Worm (Caenorhabditis elegans): ENCODE data around the gene C29F9.5.
A peak's percentile ranks its signal among the peaks of the same experiment; 100 is the strongest.

The C29F9.5 gene

ce11 chrIII:87183-87582 lies 30.1 kb upstream of the C29F9.5 start, which contains the start of the genes F54C4.4 and mrpl-40 (continued):
- TF ChIP-seq akir-1 (GFP tag; optimal IDR thresholded peaks at IDR 0.05) (no peak), madf-6 (GFP tag; IDR thresholded peaks at IDR 0.05) (peak; percentile 5; the same call in 1 of the 2 replicates), aptf-2 (GFP tag; conservative IDR thresholded peaks at IDR 0.05) (no peak), nhr-120 (GFP tag; IDR thresholded peaks at IDR 0.05) (no peak), madf-8 (GFP tag; conservative IDR thresholded peaks at IDR 0.05) (no peak), mel-28 (tag; optimal IDR thresholded peaks at IDR 0.05; ENCODE audit: borderline replicate concordance) (no peak), snpc-1.1 (tag; optimal IDR thresholded peaks at IDR 0.05; ENCODE audit: insufficient read depth) (no peak), F23B12.7 (tag; optimal IDR thresholded peaks at IDR 0.05; ENCODE audit: insufficient read depth) (no peak), zim-3 (tag; optimal IDR thresholded peaks at IDR 0.05) (no peak), lsl-1 (GFP tag; optimal IDR thresholded peaks at IDR 0.05) (peak; percentile 11), ccch-3 (GFP tag; optimal IDR thresholded peaks at IDR 0.05) (no peak), fkh-3 (tag; optimal IDR thresholded peaks at IDR 0.05) (no peak), pbrm-1 (GFP tag; IDR thresholded peaks at IDR 0.05) (0 out of 2 replicates have a peak, but pooled peaks have one; percentile 45), cebp-1 (GFP tag; IDR thresholded peaks at IDR 0.05) (no peak), cebp-1 (tag; optimal IDR thresholded peaks at IDR 0.05) (peak; percentile 30), D2030.7 (GFP tag; IDR thresholded peaks at IDR 0.05) (0 out of 2 replicates have a peak, but pooled peaks have one; percentile 23), mcd-1 (GFP tag; IDR thresholded peaks at IDR 0.05) (peak; percentile 47), tbp1 (GFP tag; optimal IDR thresholded peaks at IDR 0.05) (peak; percentile 35), attf-5 (GFP tag; optimal IDR thresholded peaks at IDR 0.05) (peak; percentile 13), nhr-27 (tag; optimal IDR thresholded peaks at IDR 0.05) (no peak), ztf-26 (tag; optimal IDR thresholded peaks at IDR 0.05) (no peak), rcor-1 (GFP tag; IDR thresholded peaks at IDR 0.05) (no peak; the same call in 1 of the 2 replicates)

ce11 chrIII:89155-89554 lies 28.2 kb upstream of the C29F9.5 start:
- TF ChIP-seq fkh-3 (tag; optimal IDR thresholded peaks at IDR 0.05) (no peak), madf-10 (tag; optimal IDR thresholded peaks at IDR 0.05) (peak; percentile 62), B0035.1 (tag; optimal IDR thresholded peaks at IDR 0.05) (peak; percentile 73), zfh-2 (GFP tag; conservative IDR thresholded peaks at IDR 0.05) (no peak), attf-6 (GFP tag; IDR thresholded peaks at IDR 0.05) (0 out of 2 replicates have a peak, but pooled peaks have one; percentile 55), Y67H2A.10 (GFP tag; conservative IDR thresholded peaks at IDR 0.05) (no peak), lsl-1 (GFP tag; optimal IDR thresholded peaks at IDR 0.05) (peak; percentile 51), somi-1 (GFP tag; optimal IDR thresholded peaks at IDR 0.05) (no peak), hmg-20 (GFP tag; IDR thresholded peaks at IDR 0.05) (0 out of 2 replicates have a peak, but pooled peaks have one; percentile 61), ceh-100 (GFP tag; IDR thresholded peaks at IDR 0.05) (peak; percentile 62), pbrm-1 (GFP tag; IDR thresholded peaks at IDR 0.05) (peak; percentile 79; the same call in 1 of the 2 replicates), K12H6.12 (tag; optimal IDR thresholded peaks at IDR 0.05) (no peak), F49E8.2 (tag; optimal IDR thresholded peaks at IDR 0.05; ENCODE audit: insufficient read depth) (peak; percentile 64), atf-7 (tag; optimal IDR thresholded peaks at IDR 0.05) (peak; percentile 50), madf-8 (GFP tag; conservative IDR thresholded peaks at IDR 0.05) (no peak), mel-28 (tag; optimal IDR thresholded peaks at IDR 0.05; ENCODE audit: borderline replicate concordance) (no peak), ama-1 (optimal IDR thresholded peaks at IDR 0.05) (no peak), ama-1 (GFP tag; optimal IDR thresholded peaks at IDR 0.05) (peak; percentile 46 to 81), F57A8.1 (GFP tag; optimal IDR thresholded peaks at IDR 0.05) (no peak), ztf-3 (GFP tag; optimal IDR thresholded peaks at IDR 0.05) (no peak), zim-3 (tag; optimal IDR thresholded peaks at IDR 0.05) (peak; percentile 92), die-1 (tag; optimal IDR thresholded peaks at IDR 0.05) (peak; percentile 89), cebp-2 (GFP tag; IDR thresholded peaks at IDR 0.05) (peak; percentile 73; the same call in 1 of the 2 replicates), ztf-18 (tag; optimal IDR thresholded peaks at IDR 0.05) (peak; percentile 32), tbx-9 (tag; optimal IDR thresholded peaks at IDR 0.05; ENCODE audit: borderline replicate concordance) (no peak), F10E7.11 (tag; optimal IDR thresholded peaks at IDR 0.05) (no peak), lin-54 (GFP tag; optimal IDR thresholded peaks at IDR 0.05) (peak; percentile 68), nhr-80 (tag; optimal IDR thresholded peaks at IDR 0.05) (no peak), F52B5.7 (tag; optimal IDR thresholded peaks at IDR 0.05) (peak; percentile 70), ceh-40 (GFP tag; IDR thresholded peaks at IDR 0.05) (0 out of 2 replicates have a peak, but pooled peaks have one; percentile 41), D2030.7 (GFP tag; IDR thresholded peaks at IDR 0.05) (peak; percentile 91), lin-35 (GFP tag; optimal IDR thresholded peaks at IDR 0.05) (peak in 1 of 3 experiments; percentile 56)

All from whole organism, young adult.